Worm (Caenorhabditis elegans): ENCODE results near the gene C06E1.11.

ce11 chrIII:8578381-8578780 is 38.1 kb downstream of the C06E1.11 start:
- TF ChIP-seq dao-5 (tag; optimal IDR thresholded peaks at IDR 0.05) = no peak
- no peak for TF ChIP-seq him-1 (tag; optimal IDR thresholded peaks at IDR 0.05)
